Worm (Caenorhabditis elegans): ENCODE results near the gene C05B5.1.
A peak's percentile ranks its signal among the peaks of the same experiment; 100 is the strongest.

Gene C05B5.1

DNA sequence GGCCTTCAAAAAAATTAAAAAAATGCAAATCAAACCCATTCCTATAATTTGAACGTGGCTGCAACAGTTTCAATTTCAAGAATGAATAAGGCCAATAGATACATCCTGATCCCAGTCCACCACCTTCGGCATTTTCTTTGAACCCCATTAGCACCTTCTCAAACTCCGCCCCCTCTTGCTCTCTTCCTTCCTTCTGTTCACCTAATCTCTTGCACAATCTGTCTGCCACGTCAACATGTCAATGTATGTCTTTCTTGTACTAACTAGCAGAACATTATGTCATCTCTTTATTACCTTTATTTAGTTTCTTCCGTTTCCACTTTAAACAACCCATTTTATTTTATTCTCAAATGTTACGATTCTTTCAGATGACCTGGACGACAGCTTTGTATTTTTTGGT lies 5.3 kb upstream of the C05B5.1 start, which contains the start of gene C05B5.4:
Gene C05B5.4, plus strand, starts transcription at position 351 of the 400 bp plus-strand sequence.
- TF ChIP-seq grh-1 (GFP tag; IDR thresholded peaks at IDR 0.05) (no peak), nhr-84 (tag; optimal IDR thresholded peaks at IDR 0.05) (no peak), pqm-1 (tag; optimal IDR thresholded peaks at IDR 0.05) (no peak), C04F5.9 (tag; optimal IDR thresholded peaks at IDR 0.05) (no peak), Y116A8C.19 (tag; optimal IDR thresholded peaks at IDR 0.05; ENCODE audit: borderline replicate concordance) (no peak), ceh-8 (GFP tag; optimal IDR thresholded peaks at IDR 0.05) (no peak)

DNA sequence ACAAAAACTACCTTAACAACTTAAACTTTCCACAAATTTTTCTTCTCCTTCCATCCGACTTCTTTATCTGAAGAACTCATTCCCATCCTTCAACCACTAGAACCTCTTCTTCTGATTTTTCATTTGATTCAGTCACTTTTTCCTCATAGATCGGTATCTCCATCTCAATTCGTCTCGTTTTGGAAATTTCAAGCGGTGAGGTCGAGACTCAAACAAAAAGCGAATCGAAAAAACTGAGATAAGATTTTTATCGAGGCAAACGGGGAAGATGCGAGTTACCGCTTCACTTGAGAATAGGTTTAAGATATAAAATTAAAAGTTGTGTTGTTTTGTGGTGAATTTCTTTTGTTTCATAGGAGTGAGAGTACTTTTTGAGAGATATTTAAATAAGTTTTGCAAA lies 3.1 kb upstream of the C05B5.1 start:
- TF ChIP-seq blmp-1 (tag; optimal IDR thresholded peaks at IDR 0.05) (peak; percentile 82), lin-35 (GFP tag; optimal IDR thresholded peaks at IDR 0.05) (no peak), lin-14 (GFP tag; optimal IDR thresholded peaks at IDR 0.05) (peak; percentile 74), mep-1 (tag; optimal IDR thresholded peaks at IDR 0.05) (peak; percentile 3), rnt-1 (tag; optimal IDR thresholded peaks at IDR 0.05) (peak; percentile 14), lsy-2 (tag; optimal IDR thresholded peaks at IDR 0.05) (no peak), snpc-4 (tag; optimal IDR thresholded peaks at IDR 0.05) (no peak), mef-2 (tag; optimal IDR thresholded peaks at IDR 0.05) (no peak)

DNA sequence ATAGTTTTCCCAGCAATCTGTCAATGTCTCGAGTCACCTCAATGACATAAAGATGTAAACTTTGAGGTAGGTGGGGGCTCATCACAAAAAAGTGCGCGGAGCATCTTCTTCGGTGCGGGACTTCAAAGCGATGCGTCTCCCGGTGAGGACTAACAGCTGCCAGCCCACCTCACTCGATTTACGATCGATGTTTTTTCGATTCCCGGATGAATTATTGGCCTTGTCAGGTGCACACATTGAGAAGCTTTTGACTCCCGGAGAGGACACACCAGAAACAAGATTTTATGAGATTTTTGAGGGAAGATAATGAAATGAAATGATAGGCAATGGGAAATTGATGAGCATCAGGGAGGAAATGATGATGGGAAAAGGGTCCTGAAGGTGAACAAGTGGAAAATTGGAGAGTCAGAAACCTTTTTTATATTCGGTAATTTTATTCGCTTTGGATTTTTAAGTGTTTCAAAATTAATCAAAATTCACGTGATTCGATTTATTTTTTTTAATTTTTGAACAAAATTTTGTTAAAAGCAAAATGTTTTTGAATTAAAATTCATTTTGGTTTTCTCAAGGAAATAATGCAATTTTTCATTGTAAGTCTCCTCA lies 1.3 kb downstream of the C05B5.1 start, which contains the start of gene C05B5.12:
Gene C05B5.12, plus strand, starts transcription at position 553 of the 603 bp plus-strand sequence.
- TF ChIP-seq rnt-1 (tag; optimal IDR thresholded peaks at IDR 0.05) (peak; percentile 46), lin-14 (GFP tag; optimal IDR thresholded peaks at IDR 0.05) (peak; percentile 52), unc-86 (tag; optimal IDR thresholded peaks at IDR 0.05) (no peak), nhr-11 (tag; optimal IDR thresholded peaks at IDR 0.05) (no peak), egl-27 (tag; optimal IDR thresholded peaks at IDR 0.05) (no peak)

ce11 chrIII:9985542-9985941 lies 2.7 kb downstream of the C05B5.1 start:
- TF ChIP-seq nhr-28 (tag; optimal IDR thresholded peaks at IDR 0.05) (no peak), nhr-71 (tag; optimal IDR thresholded peaks at IDR 0.05) (no peak), skn-1 (tag; optimal IDR thresholded peaks at IDR 0.05) (no peak), F16B12.6 (tag; optimal IDR thresholded peaks at IDR 0.05) (no peak), aly-2 (tag; optimal IDR thresholded peaks at IDR 0.05) (no peak), hlh-4 (tag; optimal IDR thresholded peaks at IDR 0.05) (no peak), dpl-1 (GFP tag; optimal IDR thresholded peaks at IDR 0.05) (no peak)

DNA sequence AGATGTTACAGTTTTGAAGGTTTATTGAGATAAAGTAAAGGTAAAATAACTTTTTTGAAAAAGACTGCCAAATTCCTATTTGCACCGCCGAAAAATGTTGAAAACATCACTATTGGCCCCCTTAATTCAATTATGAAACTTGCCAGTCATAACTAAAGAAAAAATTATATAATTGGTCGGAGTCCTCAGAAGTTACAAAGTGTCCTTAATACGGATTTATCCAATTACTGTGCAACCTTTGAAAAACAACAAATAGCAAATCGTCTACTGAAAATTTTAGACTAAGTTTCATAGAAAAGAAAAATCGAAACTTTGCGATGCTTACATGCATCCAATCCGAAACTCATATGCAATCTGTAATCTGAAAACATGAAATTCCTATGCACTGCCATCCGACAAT lies 3.6 kb downstream of the C05B5.1 start:
- TF ChIP-seq nhr-85 (tag) (no peak), ceh-8 (GFP tag; optimal IDR thresholded peaks at IDR 0.05) (peak; percentile 74)

DNA sequence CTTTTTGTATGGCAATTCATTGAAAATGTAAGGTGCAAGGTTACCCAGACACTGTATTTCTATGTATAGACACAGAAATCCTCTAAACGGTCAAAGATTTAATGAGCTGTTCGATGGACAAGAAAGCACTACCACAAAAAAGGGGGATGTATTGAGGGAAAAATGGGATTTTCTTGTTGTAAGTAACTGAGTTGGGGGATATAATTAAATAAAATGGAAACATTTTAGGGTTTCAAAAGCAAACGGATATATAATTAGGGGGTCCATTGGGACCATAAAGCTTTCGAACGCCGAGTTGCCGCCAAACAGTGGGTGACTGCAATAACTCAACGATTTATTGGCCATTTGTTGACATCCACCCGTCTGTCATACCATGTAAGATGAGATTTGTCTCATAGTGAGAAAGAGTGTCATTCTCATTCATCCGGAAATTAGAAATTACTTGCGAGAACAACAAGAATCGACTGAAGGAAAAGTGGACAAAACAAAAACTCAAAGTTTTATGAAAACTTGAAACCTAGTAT lies 6.1 kb downstream of the C05B5.1 start:
- no peak for TF ChIP-seq hpl-2 (GFP tag; optimal IDR thresholded peaks at IDR 0.05)
- no peak for TF ChIP-seq jun-1 (tag; optimal IDR thresholded peaks at IDR 0.05)
- no peak for TF ChIP-seq dpl-1 (GFP tag; optimal IDR thresholded peaks at IDR 0.05)

- TF ChIP-seq pax-3 (tag; optimal IDR thresholded peaks at IDR 0.05) (no peak), efl-1 (optimal IDR thresholded peaks at IDR 0.05) (no peak), efl-1 (GFP tag; optimal IDR thresholded peaks at IDR 0.05 in 1 of 2) (peak in 1 of 2 experiments; percentile 26)
Measured at ce11 chrIII:9973765-9974164, 14.5 kb downstream of the C05B5.1 start, which contains the start of gene R10E12.2. Gene R10E12.2, minus strand, starts transcription at chrIII:9973865.

All from whole organism, L1 larva.